Fruit fly (Drosophila melanogaster) whole organism, embryonic: ENCODE measurements around the gene Cpsf100.

Experiments used
- Atf6 ChIP-seq: fragments of 200-800 bp; sonication (Bioruptor generic); IDR thresholded peaks from 2 replicates; pipeline ENCODE4 v1.3.6; 2022; ENCODE audit warnings: missing biosample characterization, missing genetic modification characterization
- BEAF-32 ChIP-seq: fragments of 200-800 bp; sonication (Bioruptor generic); optimal IDR thresholded peaks from 3 replicates; lab custom pipeline; 2017; ENCODE audit warnings: missing biosample characterization, missing genetic modification characterization, mild to moderate bottlenecking, moderate library complexity, missing genetic modification reagents
- CG10366 ChIP-seq: fragments of 200-800 bp; sonication (Bioruptor generic); IDR thresholded peaks from 2 replicates; pipeline ENCODE4 v1.3.6; 2022; ENCODE audit warnings: missing biosample characterization, missing genetic modification characterization
- CG10431 ChIP-seq: fragments of 200-800 bp; sonication (Bioruptor generic); optimal IDR thresholded peaks from 3 replicates; lab custom pipeline; 2018; ENCODE audit warnings: missing biosample characterization, mild to moderate bottlenecking, missing genetic modification characterization
- CG12219 ChIP-seq: fragments of 200-800 bp; sonication (Bioruptor generic); optimal IDR thresholded peaks from 3 replicates; lab custom pipeline; 2018; ENCODE audit warnings: missing biosample characterization, mild to moderate bottlenecking, missing genetic modification characterization
- CG12942 ChIP-seq: fragments of 200-800 bp; sonication (Bioruptor generic); optimal IDR thresholded peaks from 3 replicates; lab custom pipeline; 2016; ENCODE audit warnings: missing biosample characterization, missing genetic modification characterization
- CG14441 ChIP-seq: fragments of 200-800 bp; sonication (Bioruptor generic); IDR thresholded peaks from 2 replicates; pipeline ENCODE4 v1.3.6; 2022; ENCODE audit warnings: missing biosample characterization, missing genetic modification characterization
- CG15073 ChIP-seq: fragments of 200-800 bp; sonication (Bioruptor generic); optimal IDR thresholded peaks from 2 replicates; lab custom pipeline; 2016; ENCODE audit warnings: missing biosample characterization, missing genetic modification characterization
- CG1603 ChIP-seq: fragments of 200-800 bp; sonication (Bioruptor generic); optimal IDR thresholded peaks from 2 replicates; lab custom pipeline; 2019; ENCODE audit warnings: missing biosample characterization, mild to moderate bottlenecking, missing genetic modification characterization, moderate library complexity
- CG17359 ChIP-seq: fragments of 200-800 bp; sonication (Bioruptor generic); optimal IDR thresholded peaks from 3 replicates; lab custom pipeline; 2018; ENCODE audit warnings: missing biosample characterization, mild to moderate bottlenecking, missing genetic modification characterization, moderate library complexity
- CG17612 ChIP-seq: fragments of 200-800 bp; sonication (Bioruptor generic); IDR thresholded peaks from 2 replicates; pipeline ENCODE4 v1.3.6; 2022; ENCODE audit warnings: missing biosample characterization, missing genetic modification characterization
- CG18262 ChIP-seq: fragments of 200-800 bp; optimal IDR thresholded peaks from 3 replicates; lab custom pipeline; 2019; ENCODE audit warnings: missing biosample characterization, mild to moderate bottlenecking, missing genetic modification characterization, moderate library complexity
- CG1832 ChIP-seq: fragments of 200-800 bp; sonication (Bioruptor generic); optimal IDR thresholded peaks from 2 replicates; lab custom pipeline; 2017; ENCODE audit warnings: missing biosample characterization, mild to moderate bottlenecking, missing genetic modification characterization, inconsistent platforms
- CG18619 ChIP-seq: fragments of 200-800 bp; sonication (Bioruptor generic); optimal IDR thresholded peaks from 3 replicates; lab custom pipeline; 2017; ENCODE audit warnings: missing biosample characterization, mild to moderate bottlenecking, missing genetic modification characterization
- CG2202 ChIP-seq: fragments of 200-800 bp; sonication (Bioruptor generic); optimal IDR thresholded peaks from 2 replicates; lab custom pipeline; 2018; ENCODE audit warnings: missing biosample characterization, mild to moderate bottlenecking, missing genetic modification characterization
- CG2875 ChIP-seq: fragments of 200-800 bp; sonication (Bioruptor generic); optimal IDR thresholded peaks from 2 replicates; lab custom pipeline; 2017; ENCODE audit warnings: missing biosample characterization, mild to moderate bottlenecking, missing genetic modification characterization, missing genetic modification reagents
- CG33557 ChIP-seq: fragments of 200-800 bp; sonication (Bioruptor generic); optimal IDR thresholded peaks from 2 replicates; lab custom pipeline; 2019; ENCODE audit warnings: missing biosample characterization, mild to moderate bottlenecking, missing genetic modification characterization, moderate library complexity
- CG3407 ChIP-seq: fragments of 200-800 bp; sonication (Bioruptor generic); optimal IDR thresholded peaks from 2 replicates; lab custom pipeline; 2018; ENCODE audit warnings: missing biosample characterization, mild to moderate bottlenecking, missing genetic modification characterization
- CG3995 ChIP-seq: fragments of 200-800 bp; sonication (Bioruptor generic); optimal IDR thresholded peaks from 3 replicates; lab custom pipeline; 2016; ENCODE audit warnings: missing biosample characterization, missing genetic modification characterization
- CG7372 ChIP-seq: fragments of 200-800 bp; sonication (Bioruptor generic); IDR thresholded peaks from 2 replicates; pipeline ENCODE4 v1.3.6; 2022; ENCODE audit warnings: missing biosample characterization, missing genetic modification characterization
- CG7745 ChIP-seq: fragments of 200-800 bp; sonication (Bioruptor generic); optimal IDR thresholded peaks from 2 replicates; lab custom pipeline; 2018; ENCODE audit warnings: missing biosample characterization, mild to moderate bottlenecking, missing genetic modification characterization, moderate library complexity
- CG8478 ChIP-seq: fragments of >200 bp; optimal IDR thresholded peaks from 2 replicates; lab custom pipeline; 2018
- CTCF ChIP-seq: fragments of 200-800 bp; sonication (Bioruptor generic); optimal IDR thresholded peaks from 2 replicates; lab custom pipeline; 2017; ENCODE audit warnings: missing biosample characterization, mild to moderate bottlenecking, missing genetic modification characterization, moderate library complexity
- Doc2 ChIP-seq: fragments of 200-800 bp; sonication (Bioruptor generic); IDR thresholded peaks from 2 replicates; pipeline ENCODE4 v1.3.6; 2022; ENCODE audit warnings: missing biosample characterization, missing genetic modification characterization
- E2f2 ChIP-seq: fragments of 200-800 bp; sonication (Bioruptor generic); IDR thresholded peaks from 2 replicates; pipeline ENCODE4 v1.3.6; 2022; ENCODE audit warnings: missing biosample characterization, missing genetic modification characterization
- HLH54F ChIP-seq: fragments of 200-800 bp; sonication (Bioruptor generic); optimal IDR thresholded peaks from 3 replicates; lab custom pipeline; 2016; ENCODE audit warnings: missing biosample characterization, missing genetic modification characterization
- Jarid2 ChIP-seq: fragments of 200-800 bp; sonication (Bioruptor generic); optimal IDR thresholded peaks from 3 replicates; lab custom pipeline; 2017; ENCODE audit warnings: mild to moderate bottlenecking, missing biosample characterization, missing genetic modification reagents, missing genetic modification characterization
- Lhr ChIP-seq: fragments of 200-800 bp; sonication (Bioruptor generic); optimal IDR thresholded peaks from 3 replicates; lab custom pipeline; 2017; ENCODE audit warnings: mild to moderate bottlenecking, missing biosample characterization, missing genetic modification reagents, missing genetic modification characterization
- Max ChIP-seq: fragments of 200-800 bp; sonication (Bioruptor generic); optimal IDR thresholded peaks from 2 replicates; lab custom pipeline; 2016; ENCODE audit warnings: missing biosample characterization, mild to moderate bottlenecking, missing genetic modification characterization
- NFAT ChIP-seq: fragments of 200-800 bp; sonication (Bioruptor generic); IDR thresholded peaks from 2 replicates; pipeline ENCODE4 v1.3.6; 2022; ENCODE audit warnings: missing biosample characterization, missing genetic modification characterization
- Nf-YB ChIP-seq: fragments of 200-800 bp; sonication (Bioruptor generic); optimal IDR thresholded peaks from 3 replicates; lab custom pipeline; 2019; ENCODE audit warnings: missing biosample characterization, mild to moderate bottlenecking, missing genetic modification characterization, moderate library complexity
- Ptx1 ChIP-seq: fragments of 200-800 bp; sonication (Bioruptor generic); IDR thresholded peaks from 2 replicates; pipeline ENCODE4 v1.3.6; 2022; ENCODE audit warnings: missing biosample characterization, missing genetic modification characterization
- br ChIP-seq: fragments of >200 bp; optimal IDR thresholded peaks from 2 replicates; lab custom pipeline; 2017
- btn ChIP-seq: fragments of 200-800 bp; sonication (Bioruptor generic); optimal IDR thresholded peaks from 2 replicates; lab custom pipeline; 2016; ENCODE audit warnings: missing biosample characterization, missing genetic modification characterization
- dmrt11E ChIP-seq: fragments of 200-800 bp; sonication (Bioruptor generic); optimal IDR thresholded peaks from 3 replicates; lab custom pipeline; 2018; ENCODE audit warnings: missing biosample characterization, mild to moderate bottlenecking, missing genetic modification characterization, moderate library complexity
- exex ChIP-seq: fragments of 200-800 bp; sonication (Bioruptor generic); optimal IDR thresholded peaks from 4 replicates; lab custom pipeline; 2018; ENCODE audit warnings: missing biosample characterization, mild to moderate bottlenecking, missing genetic modification characterization, moderate library complexity
- gcm2 ChIP-seq: fragments of 200-800 bp; sonication (Bioruptor generic); optimal IDR thresholded peaks from 2 replicates; lab custom pipeline; 2016; ENCODE audit warnings: missing biosample characterization, missing genetic modification characterization
- grau ChIP-seq: fragments of 200-800 bp; optimal IDR thresholded peaks from 3 replicates; lab custom pipeline; 2019; ENCODE audit warnings: missing biosample characterization, mild to moderate bottlenecking, missing genetic modification characterization, moderate library complexity
- grn ChIP-seq: fragments of 200-800 bp; sonication (Bioruptor generic); optimal IDR thresholded peaks from 3 replicates; lab custom pipeline; 2017; ENCODE audit warnings: missing biosample characterization, missing genetic modification characterization
- her ChIP-seq: fragments of 200-800 bp; sonication (Bioruptor generic); optimal IDR thresholded peaks from 2 replicates; lab custom pipeline; 2016; ENCODE audit warnings: missing biosample characterization, missing genetic modification characterization
- nerfin-2 ChIP-seq: fragments of 200-800 bp; sonication (Bioruptor generic); IDR thresholded peaks from 2 replicates; pipeline ENCODE4 v1.3.6; 2022; ENCODE audit warnings: missing biosample characterization, missing genetic modification characterization; ENCODE audit not compliant: partially characterized antibody
- p53 ChIP-seq: fragments of 200-800 bp; sonication (Bioruptor generic); optimal IDR thresholded peaks from 2 replicates; lab custom pipeline; 2016; ENCODE audit warnings: missing biosample characterization, missing genetic modification characterization
- pan ChIP-seq, 4 experiments: fragments of >200 bp in 3 of 4; fragments of 200-800 bp in 1 of 4; sonication (Bioruptor generic) in 1 of 4; optimal IDR thresholded peaks in 3 of 4; IDR thresholded peaks in 1 of 4; 2 replicates each; pipeline versions ENCODE4 v1.3.6 to Lab custom; 2017 to 2022; ENCODE audit warnings: missing biosample characterization in 2 of 4, missing genetic modification characterization in 2 of 4, mixed read lengths in 1 of 4
- sens ChIP-seq: fragments of 200-800 bp; sonication (Bioruptor generic); peaks from one replicate; lab custom pipeline; 2016; ENCODE audit warnings: missing biosample characterization, missing genetic modification characterization
- stc ChIP-seq: fragments of 200-800 bp; sonication (Bioruptor generic); IDR thresholded peaks from 2 replicates; pipeline ENCODE4 v1.3.6; 2022; ENCODE audit warnings: missing biosample characterization, missing genetic modification characterization
- tap ChIP-seq: fragments of 200-800 bp; optimal IDR thresholded peaks from 3 replicates; lab custom pipeline; 2019; ENCODE audit warnings: missing biosample characterization, mild to moderate bottlenecking, missing genetic modification characterization, moderate library complexity
- tll ChIP-seq, 2 experiments: fragments of 200-800 bp in 1 of 2; fragments of >200 bp in 1 of 2; sonication (Bioruptor generic) in 1 of 2; optimal IDR thresholded peaks; 2 replicates each; lab custom pipeline; 2017 to 2019; ENCODE audit warnings: missing biosample characterization in 2 of 2, missing genetic modification characterization in 2 of 2, mild to moderate bottlenecking in 1 of 2, moderate library complexity in 1 of 2
- unpg ChIP-seq: fragments of 200-800 bp; sonication (Bioruptor generic); optimal IDR thresholded peaks from 3 replicates; lab custom pipeline; 2018; ENCODE audit warnings: missing biosample characterization, mild to moderate bottlenecking, missing genetic modification characterization, moderate library complexity
- zf30C ChIP-seq: fragments of 200-800 bp; sonication (Bioruptor generic); optimal IDR thresholded peaks from 3 replicates; lab custom pipeline; 2018; ENCODE audit warnings: missing biosample characterization, mild to moderate bottlenecking, missing genetic modification characterization

Cpsf100 gene

dm6 chr3R:29083459-29084457 lies 49.4 kb downstream of the Cpsf100 start (continued):
- TF ChIP-seq Nf-YB (GFP tag; lab: Kevin White, UChicago) (peak; percentile 13), p53 (GFP tag; lab: Kevin White, UChicago) (no peak), CG17612 (no peak), CG14441 (no peak), CG12219 (GFP tag; lab: Kevin White, UChicago) (peak; percentile 36), grau (no peak), nerfin-2 (GFP tag; lab: Robert Waterston, UW) (no peak), tll (GFP tag; optimal IDR thresholded peaks at IDR 0.05; lab: Kevin White, UChicago) (no peak), stc (no peak), br (lab: Kevin White, UChicago) (no peak), pan (optimal IDR thresholded peaks at IDR 0.05; lab: Kevin White, UChicago) (no peak), pan (GFP tag; optimal IDR thresholded peaks at IDR 0.05 in 1 of 2, IDR thresholded peaks at IDR 0.05 in 1 of 2) (no peak), BEAF-32 (no peak), tap (tag; lab: Kevin White, UChicago) (peak; percentile 27), CG12942 (GFP tag; lab: Kevin White, UChicago) (no peak), sens (GFP tag; lab: Kevin White, UChicago) (peak; percentile 69), CG3407 (peak; percentile 57), CG8478 (lab: Kevin White, UChicago) (no peak), CG2875 (GFP tag; lab: Kevin White, UChicago) (peak; percentile 38), HLH54F (GFP tag; lab: Kevin White, UChicago) (no peak), CG7745 (tag; lab: Kevin White, UChicago) (peak; percentile 86), CG3995 (no peak), Lhr (GFP tag; lab: Kevin White, UChicago) (peak; percentile 21), zf30C (GFP tag; lab: Kevin White, UChicago) (no peak), CG1603 (peak; percentile 30), Max (no peak), Ptx1 (no peak), CG18619 (no peak), CG7372 (GFP tag; lab: Robert Waterston, UW) (no peak), CG10366 (GFP tag; lab: Robert Waterston, UW) (no peak), unpg (peak; percentile 10), exex (tag; lab: Kevin White, UChicago) (no peak), E2f2 (no peak), CG15073 (GFP tag; lab: Kevin White, UChicago) (no peak), btn (no peak), CG1832 (GFP tag; lab: Kevin White, UChicago) (peak; percentile 44), NFAT (GFP tag; lab: Robert Waterston, UW) (no peak), CG2202 (tag; lab: Kevin White, UChicago) (peak; percentile 51), Doc2 (GFP tag; lab: Robert Waterston, UW) (no peak), CG18262 (tag; lab: Kevin White, UChicago) (peak; percentile 26), grn (GFP tag; lab: Kevin White, UChicago) (peak; percentile 52), CG17359 (peak; percentile 19), CG33557 (GFP tag; lab: Kevin White, UChicago) (peak; percentile 45), Atf6 (GFP tag; lab: Robert Waterston, UW) (no peak), Jarid2 (GFP tag; lab: Kevin White, UChicago) (no peak), dmrt11E (tag; lab: Kevin White, UChicago) (peak; percentile 31), CTCF (GFP tag; lab: Kevin White, UChicago) (peak; percentile 29), CG10431 (GFP tag; lab: Kevin White, UChicago) (no peak), gcm2 (GFP tag; lab: Kevin White, UChicago) (no peak), her (no peak)
